Worm (Caenorhabditis elegans) whole organism, young adult: ENCODE measurements around the gene lron-1.

ENCODE experiments used
- B0035.1 ChIP-seq: sonication (generic microtip); optimal IDR thresholded peaks from 2 replicates; lab custom pipeline; 2016; ENCODE audit warnings: missing genetic modification characterization, mild to moderate bottlenecking, missing compliant biosample characterization, missing genotype, missing genetic modification reagents
- C06A6.2 ChIP-seq: fragments of 200-800 bp; sonication (Bioruptor generic); conservative IDR thresholded peaks from 2 replicates; pipeline ENCODE4 v1.3.6; 2022; ENCODE audit warnings: missing genetic modification characterization, missing compliant biosample characterization
- F10E7.11 ChIP-seq: sonication (generic microtip); optimal IDR thresholded peaks from 2 replicates; lab custom pipeline; 2017; ENCODE audit warnings: mild to moderate bottlenecking, missing genetic modification characterization, moderate library complexity, missing compliant biosample characterization
- F23B12.7 ChIP-seq: sonication (generic microtip); optimal IDR thresholded peaks from 2 replicates; lab custom pipeline; 2017; ENCODE audit warnings: missing genetic modification characterization, mild to moderate bottlenecking, missing compliant biosample characterization, antibody characterized with exemption, moderate library complexity; ENCODE audit not compliant: insufficient read depth
- F49E8.2 ChIP-seq: sonication (generic microtip); optimal IDR thresholded peaks from 3 replicates; lab custom pipeline; 2017; ENCODE audit warnings: missing genetic modification characterization, mild to moderate bottlenecking, missing compliant biosample characterization, antibody characterized with exemption, moderate library complexity; ENCODE audit not compliant: insufficient read depth
- F57A8.1 ChIP-seq: fragments of 200-800 bp; sonication (Bioruptor generic); optimal IDR thresholded peaks from 2 replicates; lab custom pipeline; 2018; ENCODE audit warnings: mild to moderate bottlenecking, missing genetic modification characterization, moderate library complexity, missing compliant biosample characterization
- K11D2.4 ChIP-seq: fragments of 200-800 bp; sonication (Bioruptor generic); IDR thresholded peaks from 2 replicates; pipeline ENCODE4 v1.3.6; 2022; ENCODE audit warnings: missing genetic modification reagents, missing genetic modification characterization, missing compliant biosample characterization
- T07F8.4 ChIP-seq: sonication (generic microtip); optimal IDR thresholded peaks from 2 replicates; lab custom pipeline; 2016; ENCODE audit warnings: mild to moderate bottlenecking, missing genetic modification characterization, moderate library complexity, missing compliant biosample characterization
- Y53G8AR.9 ChIP-seq: fragments of 200-800 bp; sonication (Bioruptor generic); conservative IDR thresholded peaks from 2 replicates; pipeline ENCODE4 v1.3.6; 2022; ENCODE audit warnings: missing genetic modification reagents, missing genetic modification characterization, missing compliant biosample characterization
- ama-1 ChIP-seq, 3 experiments: fragments of 150-350 bp in 1 of 3; sonication (generic microtip) in 2 of 3; optimal IDR thresholded peaks; 2 replicates each; lab custom pipeline; 2014 to 2018; ENCODE audit warnings: missing biosample characterization in 2 of 3, missing genetic modification characterization in 2 of 3, missing genetic modification reagents in 2 of 3
- aptf-3 ChIP-seq: fragments of 200-800 bp; sonication (Bioruptor generic); IDR thresholded peaks from 2 replicates; pipeline ENCODE4 v1.3.6; 2022; ENCODE audit warnings: missing genetic modification characterization, missing compliant biosample characterization
- attf-5 ChIP-seq: fragments of 200-800 bp; sonication (Bioruptor generic); optimal IDR thresholded peaks from 2 replicates; lab custom pipeline; 2018; ENCODE audit warnings: mild to moderate bottlenecking, missing genetic modification characterization, missing compliant biosample characterization
- bed-1 ChIP-seq: fragments of 200-800 bp; sonication (Bioruptor generic); IDR thresholded peaks from 2 replicates; pipeline ENCODE4 v1.3.6; 2022; ENCODE audit warnings: missing genetic modification reagents, missing genetic modification characterization, missing compliant biosample characterization
- bed-2 ChIP-seq: fragments of 200-800 bp; sonication (Bioruptor generic); IDR thresholded peaks from 2 replicates; pipeline ENCODE4 v1.3.6; 2022; ENCODE audit warnings: missing genetic modification reagents, missing genetic modification characterization, missing compliant biosample characterization
- ceh-100 ChIP-seq: fragments of 200-800 bp; sonication (Bioruptor generic); IDR thresholded peaks from 2 replicates; pipeline ENCODE4 v1.3.6; 2022; ENCODE audit warnings: missing genetic modification reagents, missing genetic modification characterization, missing compliant biosample characterization
- ceh-40 ChIP-seq: fragments of 200-800 bp; sonication (Bioruptor generic); IDR thresholded peaks from 2 replicates; pipeline ENCODE4 v1.3.6; 2022; ENCODE audit warnings: missing genetic modification characterization, missing compliant biosample characterization
- ceh-58 ChIP-seq: fragments of 200-800 bp; sonication (Bioruptor generic); IDR thresholded peaks from 2 replicates; pipeline ENCODE4 v1.3.6; 2022; ENCODE audit warnings: missing genetic modification characterization, missing compliant biosample characterization
- chd-7 ChIP-seq: sonication (generic microtip); optimal IDR thresholded peaks from 2 replicates; lab custom pipeline; 2016; ENCODE audit warnings: mild to moderate bottlenecking, missing genetic modification characterization, moderate library complexity, missing compliant biosample characterization
- die-1 ChIP-seq: sonication (generic microtip); optimal IDR thresholded peaks from 2 replicates; lab custom pipeline; 2016; ENCODE audit warnings: missing genotype, mild to moderate bottlenecking, missing genetic modification characterization, missing compliant biosample characterization
- dpff-1 ChIP-seq: sonication (generic microtip); optimal IDR thresholded peaks from 2 replicates; lab custom pipeline; 2017; ENCODE audit warnings: mild to moderate bottlenecking, missing genetic modification characterization, missing compliant biosample characterization
- egl-44 ChIP-seq: fragments of 200-800 bp; sonication (Bioruptor generic); IDR thresholded peaks from 2 replicates; pipeline ENCODE4 v1.3.6; 2022; ENCODE audit warnings: missing genetic modification reagents, missing genetic modification characterization, missing compliant biosample characterization
- ekl-4 ChIP-seq: fragments of 200-800 bp; sonication (Bioruptor generic); IDR thresholded peaks from 2 replicates; pipeline ENCODE4 v1.3.6; 2022; ENCODE audit warnings: missing genetic modification reagents, missing genetic modification characterization, missing compliant biosample characterization
- hlh-12 ChIP-seq: sonication (generic microtip); optimal IDR thresholded peaks from 2 replicates; lab custom pipeline; 2016; ENCODE audit warnings: missing genetic modification characterization, missing compliant biosample characterization
- hlh-26 ChIP-seq: fragments of 200-800 bp; sonication (Bioruptor generic); conservative IDR thresholded peaks from 2 replicates; pipeline ENCODE4 v1.3.6; 2022; ENCODE audit warnings: missing genetic modification reagents, missing genetic modification characterization, missing compliant biosample characterization
- hmg-1.2 ChIP-seq: fragments of 200-800 bp; sonication (Bioruptor generic); IDR thresholded peaks from 2 replicates; pipeline ENCODE4 v1.3.6; 2022; ENCODE audit warnings: missing genetic modification reagents, missing genetic modification characterization, missing compliant biosample characterization
- hmg-20 ChIP-seq: fragments of 200-800 bp; sonication (Bioruptor generic); IDR thresholded peaks from 2 replicates; pipeline ENCODE4 v1.3.6; 2022; ENCODE audit warnings: missing genetic modification reagents, missing genetic modification characterization, missing compliant biosample characterization
- lin-26 ChIP-seq: fragments of 200-800 bp; sonication (Bioruptor generic); IDR thresholded peaks from 2 replicates; pipeline ENCODE4 v1.3.6; 2022; ENCODE audit warnings: missing genetic modification reagents, missing genetic modification characterization, missing compliant biosample characterization
- lin-35 ChIP-seq, 3 experiments: fragments of 150-350 bp in 2 of 3; sonication (generic microtip) in 1 of 3; optimal IDR thresholded peaks; 2 replicates each; lab custom pipeline; 2014 to 2018; ENCODE audit warnings: missing biosample characterization in 3 of 3, missing genetic modification characterization in 3 of 3, missing genetic modification reagents in 3 of 3
- madf-10 ChIP-seq: sonication (generic microtip); optimal IDR thresholded peaks from 2 replicates; lab custom pipeline; 2016; ENCODE audit warnings: mild to moderate bottlenecking, missing genetic modification characterization, missing compliant biosample characterization
- madf-6 ChIP-seq: fragments of 200-800 bp; sonication (Bioruptor generic); IDR thresholded peaks from 2 replicates; pipeline ENCODE4 v1.3.6; 2022; ENCODE audit warnings: missing genetic modification reagents, missing genetic modification characterization, missing compliant biosample characterization
- madf-8 ChIP-seq: fragments of 200-800 bp; sonication (Bioruptor generic); conservative IDR thresholded peaks from 2 replicates; pipeline ENCODE4 v1.3.6; 2022; ENCODE audit warnings: missing genetic modification reagents, missing genetic modification characterization, missing compliant biosample characterization
- nfya-1 ChIP-seq: sonication (generic microtip); optimal IDR thresholded peaks from 2 replicates; lab custom pipeline; 2017; ENCODE audit warnings: antibody characterized with exemption, missing compliant biosample characterization, missing genetic modification characterization, borderline replicate concordance; ENCODE audit not compliant: insufficient read depth
- nfyb-1 ChIP-seq: fragments of 200-800 bp; sonication (Bioruptor generic); IDR thresholded peaks from 2 replicates; pipeline ENCODE4 v1.3.6; 2022; ENCODE audit warnings: missing genetic modification reagents, missing genetic modification characterization, missing compliant biosample characterization
- nhr-179 ChIP-seq: sonication (generic microtip); optimal IDR thresholded peaks from 2 replicates; lab custom pipeline; 2016; ENCODE audit warnings: mild to moderate bottlenecking, missing genetic modification characterization, missing compliant biosample characterization
- pbrm-1 ChIP-seq: fragments of 200-800 bp; sonication (Bioruptor generic); IDR thresholded peaks from 2 replicates; pipeline ENCODE4 v1.3.6; 2022; ENCODE audit warnings: missing genetic modification reagents, missing genetic modification characterization, missing compliant biosample characterization
- pha-4 ChIP-seq: fragments of 150-350 bp; sonication (generic microtip); optimal IDR thresholded peaks from 2 replicates; lab custom pipeline; 2014; ENCODE audit warnings: missing biosample characterization, missing genetic modification reagents, missing genetic modification characterization
- rec-8 ChIP-seq, 2 experiments: sonication (generic microtip); optimal IDR thresholded peaks; 2 replicates each; lab custom pipeline; 2016; ENCODE audit warnings: mild to moderate bottlenecking in 2 of 2, missing genetic modification characterization in 2 of 2, missing genetic modification reagents in 2 of 2, missing genotype in 2 of 2, missing biosample characterization in 1 of 2, missing compliant biosample characterization in 1 of 2, moderate library complexity in 1 of 2
- repo-1 ChIP-seq: sonication (generic microtip); optimal IDR thresholded peaks from 2 replicates; lab custom pipeline; 2017; ENCODE audit warnings: mild to moderate bottlenecking, missing genetic modification characterization, missing compliant biosample characterization
- snpc-3.4 ChIP-seq: sonication (generic microtip); optimal IDR thresholded peaks from 2 replicates; lab custom pipeline; 2017; ENCODE audit warnings: missing genetic modification characterization, mild to moderate bottlenecking, missing compliant biosample characterization, antibody characterized with exemption, moderate library complexity, missing genotype, missing genetic modification reagents
- snpc-4 ChIP-seq, 5 experiments: fragments of 150-350 bp in 1 of 5; sonication (generic microtip) in 4 of 5; optimal IDR thresholded peaks; 2 replicates each; lab custom pipeline; 2014 to 2018; ENCODE audit warnings: missing genetic modification characterization in 5 of 5, missing biosample characterization in 3 of 5, antibody characterized with exemption in 2 of 5, mild to moderate bottlenecking in 2 of 5, missing compliant biosample characterization in 2 of 5, missing genotype in 2 of 5, moderate library complexity in 2 of 5, missing genetic modification reagents in 1 of 5
- somi-1 ChIP-seq: fragments of 200-800 bp; sonication (Bioruptor generic); optimal IDR thresholded peaks from 2 replicates; lab custom pipeline; 2018; ENCODE audit warnings: mild to moderate bottlenecking, missing genetic modification characterization, missing compliant biosample characterization
- unc-62 ChIP-seq: fragments of 150-350 bp; optimal IDR thresholded peaks from 2 replicates; lab custom pipeline; 2014; ENCODE audit warnings: missing biosample characterization, missing genetic modification reagents, missing genetic modification characterization
- ztf-18 ChIP-seq: sonication (generic microtip); optimal IDR thresholded peaks from 2 replicates; lab custom pipeline; 2016; ENCODE audit warnings: missing genotype, mild to moderate bottlenecking, missing genetic modification characterization, missing compliant biosample characterization
- ztf-22 ChIP-seq: fragments of 200-800 bp; sonication (Bioruptor generic); optimal IDR thresholded peaks from 2 replicates; lab custom pipeline; 2018; ENCODE audit warnings: mild to moderate bottlenecking, missing genetic modification characterization, moderate library complexity, missing compliant biosample characterization
- ztf-25 ChIP-seq: fragments of 200-800 bp; sonication (Bioruptor generic); IDR thresholded peaks from 2 replicates; pipeline ENCODE4 v1.3.6; 2022; ENCODE audit warnings: missing genetic modification reagents, missing genetic modification characterization, missing compliant biosample characterization
- ztf-26 ChIP-seq: sonication (generic microtip); optimal IDR thresholded peaks from 2 replicates; lab custom pipeline; 2017; ENCODE audit warnings: missing genetic modification characterization, missing compliant biosample characterization
- ztf-6 ChIP-seq: fragments of 200-800 bp; sonication (Bioruptor generic); IDR thresholded peaks from 2 replicates; pipeline ENCODE4 v1.3.6; 2022; ENCODE audit warnings: missing genetic modification reagents, missing genetic modification characterization, missing compliant biosample characterization

The lron-1 gene

ce11 chrX:14561416-14561973 is 11.0 kb upstream of the lron-1 start (continued):
- TF ChIP-seq aptf-3 (GFP tag; lab: Robert Waterston, UW) (no peak), dpff-1 (tag; lab: Kevin White, UChicago) (no peak), Y53G8AR.9 (peak; percentile 63), egl-44 (no peak), F57A8.1 (no peak), pha-4 (tag; lab: Kevin White, UChicago) (no peak), repo-1 (tag; lab: Kevin White, UChicago) (no peak), rec-8 (tag; optimal IDR thresholded peaks at IDR 0.05; lab: Kevin White, UChicago) (no peak), bed-2 (GFP tag; lab: Robert Waterston, UW) (no peak), F49E8.2 (no peak), nhr-179 (no peak), lin-26 (GFP tag; lab: Robert Waterston, UW) (peak; percentile 14; the same call in 1 of the 2 replicates), snpc-3.4 (tag; lab: Kevin White, UChicago) (no peak), snpc-4 (GFP tag; optimal IDR thresholded peaks at IDR 0.05; lab: Kevin White, UChicago) (no peak), snpc-4 (tag; optimal IDR thresholded peaks at IDR 0.05; lab: Kevin White, UChicago) (peak in 1 of 4 experiments; percentile 12), ama-1 (optimal IDR thresholded peaks at IDR 0.05; lab: Kevin White, UChicago) (no peak), ama-1 (GFP tag; optimal IDR thresholded peaks at IDR 0.05; lab: Kevin White, UChicago) (no peak), F23B12.7 (tag; lab: Kevin White, UChicago) (no peak), die-1 (tag; lab: Kevin White, UChicago) (no peak), nfya-1 (no peak), nfyb-1 (GFP tag; lab: Robert Waterston, UW) (no peak), B0035.1 (tag; lab: Kevin White, UChicago) (no peak), ztf-18 (tag; lab: Kevin White, UChicago) (no peak), hmg-20 (GFP tag; lab: Robert Waterston, UW) (no peak), ztf-26 (tag; lab: Kevin White, UChicago) (no peak), ekl-4 (GFP tag; lab: Robert Waterston, UW) (peak; percentile 14; the same call in 1 of the 2 replicates), bed-1 (GFP tag; lab: Robert Waterston, UW) (no peak), somi-1 (GFP tag; lab: Kevin White, UChicago) (peak; percentile 65), unc-62 (GFP tag; lab: Kevin White, UChicago) (no peak), madf-6 (GFP tag; lab: Robert Waterston, UW) (no peak), madf-10 (no peak), lin-35 (GFP tag; optimal IDR thresholded peaks at IDR 0.05; lab: Kevin White, UChicago) (no peak), hlh-26 (GFP tag; lab: Robert Waterston, UW) (no peak), ceh-58 (GFP tag; lab: Robert Waterston, UW) (no peak), madf-8 (GFP tag; lab: Robert Waterston, UW) (no peak), hlh-12 (tag; lab: Kevin White, UChicago) (no peak), C06A6.2 (GFP tag; lab: Robert Waterston, UW) (peak; percentile 43; the same call in 1 of the 2 replicates), T07F8.4 (tag; lab: Kevin White, UChicago) (no peak), chd-7 (no peak), F10E7.11 (no peak), ztf-25 (GFP tag; lab: Robert Waterston, UW) (no peak), ztf-6 (no peak), K11D2.4 (GFP tag; lab: Robert Waterston, UW) (0 out of 2 replicates have a peak, but pooled peaks have one; percentile 61), ceh-40 (GFP tag; lab: Robert Waterston, UW) (no peak), pbrm-1 (GFP tag; lab: Robert Waterston, UW) (peak; percentile 23; the same call in 1 of the 2 replicates), ceh-100 (GFP tag; lab: Robert Waterston, UW) (no peak), ztf-22 (GFP tag; lab: Kevin White, UChicago) (peak; percentile 48), attf-5 (no peak), hmg-1.2 (GFP tag; lab: Robert Waterston, UW) (no peak; the same call in 1 of the 2 replicates)
